Worm (Caenorhabditis elegans) whole organism, L2 larva: Measurements from ENCODE around the gene agr-1.

Experiments used
- mdl-1 ChIP-seq, 2 experiments: fragments of 150-350 bp in 1 of 2; sonication (generic microtip) in 1 of 2; optimal IDR thresholded peaks; 2 replicates each; lab custom pipeline; 2017; ENCODE audit warnings: missing biosample characterization in 2 of 2, missing genetic modification characterization in 2 of 2
- nhr-12 ChIP-seq: fragments of 150-350 bp; optimal IDR thresholded peaks from 2 replicates; lab custom pipeline; 2014; ENCODE audit warnings: missing biosample characterization, missing genetic modification characterization
- nhr-77 ChIP-seq: fragments of 150-350 bp; optimal IDR thresholded peaks from 2 replicates; lab custom pipeline; 2014; ENCODE audit warnings: missing biosample characterization, missing genetic modification characterization

- TF ChIP-seq nhr-77 (tag; lab: Kevin White, UChicago) (no peak), nhr-12 (no peak), mdl-1 (tag; optimal IDR thresholded peaks at IDR 0.05; lab: Kevin White, UChicago) (no peak)
These were observed 48.2 kb downstream of the agr-1 start for ce11 chrII:6726814-6727213.
